Fruit fly (Drosophila melanogaster): ENCODE measurements around the gene Nup107.

dm6 chr2L:10770568-10770967, 34.7 kb upstream of the Nup107 start, which contains the start of gene CG17127:
- TF ChIP-seq usp (GFP tag; optimal IDR thresholded peaks at IDR 0.05) (no peak), psq (optimal IDR thresholded peaks at IDR 0.05) (no peak), EcR (GFP tag; optimal IDR thresholded peaks at IDR 0.05) (no peak), pan (optimal IDR thresholded peaks at IDR 0.05) (no peak), Dll (optimal IDR thresholded peaks at IDR 0.05) (no peak), CG8478 (optimal IDR thresholded peaks at IDR 0.05) (no peak)

Data from whole organism.